Worm (Caenorhabditis elegans) whole organism, L4 larva: ENCODE results near the gene M70.5.
"Not testable (repeated sequence)": the region's sequence is repeated elsewhere in the genome, so short reads cannot be mapped to it uniquely, and the experiment has no call there.

Source experiments
- dmd-6 ChIP-seq: fragments of 200-800 bp; sonication (Bioruptor generic); IDR thresholded peaks from 2 replicates; pipeline ENCODE4 v1.3.6; 2022; ENCODE audit warnings: missing genetic modification reagents, missing genetic modification characterization, missing compliant biosample characterization
- pha-4 ChIP-seq, 2 experiments: fragments of 150-350 bp in 1 of 2; fragments of 200-800 bp in 1 of 2; sonication (Bioruptor generic) in 1 of 2; IDR thresholded peaks in 1 of 2; optimal IDR thresholded peaks in 1 of 2; 2 replicates each; pipeline versions ENCODE4 v1.3.6 to Lab custom; 2014 to 2022; ENCODE audit warnings: missing genetic modification characterization in 2 of 2, missing genetic modification reagents in 2 of 2, missing biosample characterization in 1 of 2, missing compliant biosample characterization in 1 of 2

DNA sequence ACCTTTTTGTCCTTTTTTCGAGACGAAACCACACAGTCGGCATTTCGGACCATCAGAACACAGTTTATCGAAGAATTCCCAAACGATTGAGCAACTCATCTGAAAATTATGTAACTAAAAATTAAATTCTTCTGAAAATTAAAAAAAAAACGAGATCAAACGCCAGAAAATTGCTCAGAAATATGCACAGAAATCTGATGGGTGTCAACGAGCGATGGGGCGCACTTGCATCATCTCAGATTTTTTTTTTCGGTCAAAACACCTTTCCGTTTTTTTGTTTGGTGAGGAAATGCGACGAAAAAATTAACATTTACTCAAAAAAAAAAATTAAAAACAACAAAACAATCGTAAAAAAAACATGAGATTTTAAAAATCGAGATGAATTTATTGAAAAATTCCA is 58.7 kb downstream of the M70.5 start, which contains the start of gene T04C4.3:
- TF ChIP-seq pha-4 (GFP tag; IDR thresholded peaks at IDR 0.05; lab: Robert Waterston, UW); pha-4 (tag; optimal IDR thresholded peaks at IDR 0.05; lab: Kevin White, UChicago); dmd-6 (GFP tag; lab: Robert Waterston, UW): not testable (repeated sequence)
